Worm (Caenorhabditis elegans) whole organism, late embryonic: Measurements from ENCODE around the gene mcu-1.

Experiments used
- C38D4.7 ChIP-seq: fragments of 200-800 bp; sonication (Bioruptor generic); optimal IDR thresholded peaks from 2 replicates; lab custom pipeline; 2018; ENCODE audit warnings: mild to moderate bottlenecking, missing genetic modification characterization, moderate library complexity, missing compliant biosample characterization
- Y22D7AL.16 ChIP-seq: sonication (generic microtip); optimal IDR thresholded peaks from 2 replicates; lab custom pipeline; 2016; ENCODE audit warnings: missing genetic modification characterization, missing compliant biosample characterization
- ama-1 ChIP-seq: fragments of 150-350 bp; optimal IDR thresholded peaks from 2 replicates; lab custom pipeline; 2014
- nfya-1 ChIP-seq: sonication (generic microtip); optimal IDR thresholded peaks from 2 replicates; lab custom pipeline; 2017; ENCODE audit warnings: missing genetic modification characterization, mild to moderate bottlenecking, missing compliant biosample characterization, antibody characterized with exemption, moderate library complexity
- nhr-11 ChIP-seq: fragments of 150-350 bp; optimal IDR thresholded peaks from 2 replicates; lab custom pipeline; 2014; ENCODE audit warnings: missing biosample characterization, missing genetic modification characterization
- odd-2 ChIP-seq: sonication (generic microtip); optimal IDR thresholded peaks from 2 replicates; lab custom pipeline; 2017; ENCODE audit warnings: antibody characterized with exemption, mild to moderate bottlenecking, missing genetic modification characterization, missing compliant biosample characterization
- pat-9 ChIP-seq: fragments of 200-800 bp; sonication (Bioruptor generic); optimal IDR thresholded peaks from 2 replicates; lab custom pipeline; 2018; ENCODE audit warnings: mild to moderate bottlenecking, missing genetic modification characterization, moderate library complexity, missing compliant biosample characterization
- pax-1 ChIP-seq: fragments of 150-350 bp; optimal IDR thresholded peaks from 2 replicates; lab custom pipeline; 2014; ENCODE audit warnings: missing biosample characterization, missing genetic modification characterization
- pqm-1 ChIP-seq: sonication (generic microtip); optimal IDR thresholded peaks from 2 replicates; lab custom pipeline; 2016; ENCODE audit warnings: missing genetic modification characterization, missing compliant biosample characterization
- rnt-1 ChIP-seq: sonication (generic microtip); optimal IDR thresholded peaks from 2 replicates; lab custom pipeline; 2016; ENCODE audit warnings: missing genetic modification characterization, missing compliant biosample characterization

- TF ChIP-seq ama-1 (lab: Kevin White, UChicago) (no peak), nfya-1 (no peak), Y22D7AL.16 (tag; lab: Kevin White, UChicago) (no peak), odd-2 (no peak), nhr-11 (tag; lab: Kevin White, UChicago) (no peak), rnt-1 (tag; lab: Kevin White, UChicago) (no peak), pat-9 (no peak), pqm-1 (tag; lab: Kevin White, UChicago) (no peak), pax-1 (no peak), C38D4.7 (GFP tag; lab: Kevin White, UChicago) (no peak)
These were observed 23.4 kb upstream of the mcu-1 start, which contains the start of gene K02B2.6 for ce11 chrIV:5962219-5962945.
